Fruit fly (Drosophila melanogaster) whole organism, embryonic: ENCODE measurements around the gene CG5196.

ENCODE experiments used
- Asciz ChIP-seq: fragments of 200-800 bp; sonication (Bioruptor generic); optimal IDR thresholded peaks from 2 replicates; lab custom pipeline; 2017; ENCODE audit warnings: missing biosample characterization, mild to moderate bottlenecking, missing genetic modification characterization, missing genetic modification reagents
- Atf6 ChIP-seq: fragments of 200-800 bp; sonication (Bioruptor generic); IDR thresholded peaks from 2 replicates; pipeline ENCODE4 v1.3.6; 2022; ENCODE audit warnings: missing biosample characterization, missing genetic modification characterization
- BtbVII ChIP-seq: fragments of 200-800 bp; sonication (Bioruptor generic); optimal IDR thresholded peaks from 3 replicates; lab custom pipeline; 2017; ENCODE audit warnings: missing biosample characterization, mild to moderate bottlenecking, missing genetic modification characterization
- CG10565 ChIP-seq: fragments of 200-800 bp; sonication (Bioruptor generic); optimal IDR thresholded peaks from 3 replicates; lab custom pipeline; 2016; ENCODE audit warnings: missing biosample characterization, mild to moderate bottlenecking, missing genetic modification characterization
- CG11723 ChIP-seq: fragments of 200-800 bp; sonication (Bioruptor generic); optimal IDR thresholded peaks from 2 replicates; lab custom pipeline; 2017; ENCODE audit warnings: missing biosample characterization, mild to moderate bottlenecking, missing genetic modification characterization
- CG13424 ChIP-seq: fragments of 200-800 bp; sonication (Bioruptor generic); optimal IDR thresholded peaks from 2 replicates; lab custom pipeline; 2019; ENCODE audit warnings: missing biosample characterization, mild to moderate bottlenecking, missing genetic modification characterization, moderate library complexity
- CG15601 ChIP-seq: fragments of 200-800 bp; sonication (Bioruptor generic); optimal IDR thresholded peaks from 3 replicates; lab custom pipeline; 2019; ENCODE audit warnings: missing biosample characterization, mild to moderate bottlenecking, missing genetic modification characterization, moderate library complexity
- CG17328 ChIP-seq: fragments of 200-800 bp; sonication (Bioruptor generic); IDR thresholded peaks from 2 replicates; pipeline ENCODE4 v1.3.6; 2022; ENCODE audit warnings: missing biosample characterization, missing genetic modification characterization
- CG17612 ChIP-seq: fragments of 200-800 bp; sonication (Bioruptor generic); IDR thresholded peaks from 2 replicates; pipeline ENCODE4 v1.3.6; 2022; ENCODE audit warnings: missing biosample characterization, missing genetic modification characterization
- CG17802 ChIP-seq: fragments of 200-800 bp; sonication (Bioruptor generic); optimal IDR thresholded peaks from 2 replicates; lab custom pipeline; 2018; ENCODE audit warnings: missing biosample characterization, mild to moderate bottlenecking, missing genetic modification characterization, moderate library complexity
- CG17829 ChIP-seq: fragments of 200-800 bp; optimal IDR thresholded peaks from 2 replicates; lab custom pipeline; 2019; ENCODE audit warnings: missing biosample characterization, mild to moderate bottlenecking, missing genetic modification characterization, moderate library complexity
- CG2202 ChIP-seq: fragments of 200-800 bp; sonication (Bioruptor generic); optimal IDR thresholded peaks from 2 replicates; lab custom pipeline; 2018; ENCODE audit warnings: missing biosample characterization, mild to moderate bottlenecking, missing genetic modification characterization
- CG2875 ChIP-seq: fragments of 200-800 bp; sonication (Bioruptor generic); optimal IDR thresholded peaks from 2 replicates; lab custom pipeline; 2017; ENCODE audit warnings: missing biosample characterization, mild to moderate bottlenecking, missing genetic modification characterization, missing genetic modification reagents
- CG3163 ChIP-seq: fragments of 200-800 bp; sonication (Bioruptor generic); optimal IDR thresholded peaks from 3 replicates; lab custom pipeline; 2016; ENCODE audit warnings: missing biosample characterization, missing genetic modification characterization
- CG34422 ChIP-seq: fragments of 200-800 bp; sonication (Bioruptor generic); IDR thresholded peaks from 3 replicates; pipeline ENCODE4 v1.3.6; 2022; ENCODE audit warnings: missing biosample characterization, missing genetic modification characterization
- CG4404 ChIP-seq: fragments of 200-800 bp; sonication (Bioruptor generic); IDR thresholded peaks from 2 replicates; pipeline ENCODE4 v1.3.6; 2022; ENCODE audit warnings: missing biosample characterization, missing genetic modification characterization
- CG4424 ChIP-seq: fragments of 200-800 bp; sonication (Bioruptor generic); optimal IDR thresholded peaks from 3 replicates; lab custom pipeline; 2016; ENCODE audit warnings: missing biosample characterization, missing genetic modification characterization
- CG5180 ChIP-seq: fragments of 200-800 bp; sonication (Bioruptor generic); optimal IDR thresholded peaks from 3 replicates; lab custom pipeline; 2017; ENCODE audit warnings: missing biosample characterization, missing genetic modification characterization, mild to moderate bottlenecking, moderate library complexity, missing genetic modification reagents
- CG6654 ChIP-seq: fragments of 200-800 bp; sonication (Bioruptor generic); optimal IDR thresholded peaks from 2 replicates; lab custom pipeline; 2017; ENCODE audit warnings: missing biosample characterization, mild to moderate bottlenecking, missing genetic modification characterization
- CG6683 ChIP-seq: fragments of 200-800 bp; sonication (Bioruptor generic); optimal IDR thresholded peaks from 2 replicates; lab custom pipeline; 2017; ENCODE audit warnings: missing biosample characterization, mild to moderate bottlenecking, missing genetic modification characterization, missing genetic modification reagents
- CG6813 ChIP-seq: fragments of 200-800 bp; sonication (Bioruptor generic); optimal IDR thresholded peaks from 2 replicates; lab custom pipeline; 2017; ENCODE audit warnings: missing biosample characterization, missing genetic modification characterization, mild to moderate bottlenecking, moderate library complexity, missing genetic modification reagents
- CG8765 ChIP-seq: fragments of 200-800 bp; sonication (Bioruptor generic); IDR thresholded peaks from 2 replicates; pipeline ENCODE4 v1.3.6; 2022; ENCODE audit warnings: missing biosample characterization, missing genetic modification characterization
- CG8924 ChIP-seq: fragments of 200-800 bp; optimal IDR thresholded peaks from 3 replicates; lab custom pipeline; 2019; ENCODE audit warnings: missing biosample characterization, mild to moderate bottlenecking, missing genetic modification characterization, moderate library complexity
- Dbx ChIP-seq: fragments of 200-800 bp; sonication (Bioruptor generic); IDR thresholded peaks from 3 replicates; pipeline ENCODE4 v1.3.6; 2022; ENCODE audit warnings: missing biosample characterization, missing genetic modification characterization
- Deaf1 ChIP-seq: fragments of 200-800 bp; optimal IDR thresholded peaks from 3 replicates; lab custom pipeline; 2019; ENCODE audit warnings: missing biosample characterization, mild to moderate bottlenecking, missing genetic modification characterization, moderate library complexity
- Hey ChIP-seq: fragments of 200-800 bp; sonication (Bioruptor generic); optimal IDR thresholded peaks from 3 replicates; lab custom pipeline; 2018; ENCODE audit warnings: missing biosample characterization, mild to moderate bottlenecking, missing genetic modification characterization
- Hr51 ChIP-seq, 2 experiments: fragments of 200-800 bp; sonication (Bioruptor generic); optimal IDR thresholded peaks; 2 replicates in 1 of 2; 3 replicates in 1 of 2; lab custom pipeline; 2016 to 2018; ENCODE audit warnings: missing biosample characterization in 2 of 2, missing genetic modification characterization in 2 of 2, mild to moderate bottlenecking in 1 of 2, moderate library complexity in 1 of 2
- Max ChIP-seq: fragments of 200-800 bp; sonication (Bioruptor generic); optimal IDR thresholded peaks from 2 replicates; lab custom pipeline; 2016; ENCODE audit warnings: missing biosample characterization, mild to moderate bottlenecking, missing genetic modification characterization
- Mes4 ChIP-seq: fragments of 200-800 bp; sonication (Bioruptor generic); optimal IDR thresholded peaks from 2 replicates; lab custom pipeline; 2016; ENCODE audit warnings: missing biosample characterization, missing genetic modification characterization
- NC2β ChIP-seq: fragments of 200-800 bp; sonication (Bioruptor generic); optimal IDR thresholded peaks from 2 replicates; lab custom pipeline; 2016; ENCODE audit warnings: missing biosample characterization, missing genetic modification characterization
- Nf-YC ChIP-seq: fragments of 200-800 bp; optimal IDR thresholded peaks from 3 replicates; lab custom pipeline; 2019; ENCODE audit warnings: missing biosample characterization, mild to moderate bottlenecking, missing genetic modification characterization, moderate library complexity
- PHDP ChIP-seq: fragments of 200-800 bp; sonication (Bioruptor generic); optimal IDR thresholded peaks from 3 replicates; lab custom pipeline; 2018; ENCODE audit warnings: missing biosample characterization, mild to moderate bottlenecking, missing genetic modification characterization, moderate library complexity
- Rfx ChIP-seq: fragments of 200-800 bp; sonication (Bioruptor generic); IDR thresholded peaks from 2 replicates; pipeline ENCODE4 v1.3.6; 2022; ENCODE audit warnings: missing biosample characterization, missing genetic modification characterization
- Taf1 ChIP-seq: fragments of 200-800 bp; sonication (Bioruptor generic); IDR thresholded peaks from 2 replicates; pipeline ENCODE4 v1.3.6; 2022; ENCODE audit warnings: missing biosample characterization, missing genetic modification characterization
- al ChIP-seq: fragments of 200-800 bp; sonication (Bioruptor generic); IDR thresholded peaks from 2 replicates; pipeline ENCODE4 v1.3.6; 2022; ENCODE audit warnings: missing biosample characterization, missing genetic modification characterization
- ara ChIP-seq: fragments of 200-800 bp; sonication (Bioruptor generic); IDR thresholded peaks from 2 replicates; pipeline ENCODE4 v1.3.6; 2022; ENCODE audit warnings: missing biosample characterization, missing genetic modification characterization
- ato ChIP-seq: fragments of 200-800 bp; sonication (Bioruptor generic); IDR thresholded peaks from 2 replicates; pipeline ENCODE4 v1.3.6; 2022; ENCODE audit warnings: missing biosample characterization, missing genetic modification characterization; ENCODE audit not compliant: partially characterized antibody
- br ChIP-seq: fragments of >200 bp; optimal IDR thresholded peaks from 2 replicates; lab custom pipeline; 2017
- corto ChIP-seq: fragments of 200-800 bp; sonication (Bioruptor generic); optimal IDR thresholded peaks from 2 replicates; lab custom pipeline; 2016; ENCODE audit warnings: missing biosample characterization, mild to moderate bottlenecking, missing genetic modification characterization, moderate library complexity
- dmrt99B ChIP-seq: fragments of 200-800 bp; sonication (Bioruptor generic); optimal IDR thresholded peaks from 2 replicates; lab custom pipeline; 2018; ENCODE audit warnings: missing biosample characterization, mild to moderate bottlenecking, missing genetic modification characterization, moderate library complexity
- emc ChIP-seq: fragments of 200-800 bp; sonication (Bioruptor generic); optimal IDR thresholded peaks from 2 replicates; lab custom pipeline; 2016; ENCODE audit warnings: missing biosample characterization, missing genetic modification characterization
- gem ChIP-seq: fragments of 200-800 bp; sonication (Bioruptor generic); optimal IDR thresholded peaks from 2 replicates; lab custom pipeline; 2019; ENCODE audit warnings: missing biosample characterization, mild to moderate bottlenecking, missing genetic modification characterization, moderate library complexity
- jigr1 ChIP-seq: fragments of 200-800 bp; sonication (Bioruptor generic); IDR thresholded peaks from 3 replicates; pipeline ENCODE4 v1.3.6; 2022; ENCODE audit warnings: missing biosample characterization, missing genetic modification characterization
- nom ChIP-seq: fragments of 200-800 bp; sonication (Bioruptor generic); optimal IDR thresholded peaks from 2 replicates; lab custom pipeline; 2017; ENCODE audit warnings: missing biosample characterization, missing genetic modification characterization, mild to moderate bottlenecking, moderate library complexity, missing genetic modification reagents
- sd ChIP-seq: fragments of 200-800 bp; sonication (Bioruptor generic); optimal IDR thresholded peaks from 3 replicates; lab custom pipeline; 2018; ENCODE audit warnings: missing biosample characterization, mild to moderate bottlenecking, missing genetic modification characterization, moderate library complexity
- stc ChIP-seq: fragments of 200-800 bp; sonication (Bioruptor generic); IDR thresholded peaks from 2 replicates; pipeline ENCODE4 v1.3.6; 2022; ENCODE audit warnings: missing biosample characterization, missing genetic modification characterization
- unc-4 ChIP-seq: fragments of 200-800 bp; sonication (Bioruptor generic); IDR thresholded peaks from 2 replicates; pipeline ENCODE4 v1.3.6; 2022; ENCODE audit warnings: missing biosample characterization, missing genetic modification characterization; ENCODE audit not compliant: partially characterized antibody
- zfh2 ChIP-seq: fragments of 200-800 bp; sonication (Bioruptor generic); optimal IDR thresholded peaks from 2 replicates; lab custom pipeline; 2016; ENCODE audit warnings: missing biosample characterization, missing genetic modification characterization

Gene CG5196

DNA sequence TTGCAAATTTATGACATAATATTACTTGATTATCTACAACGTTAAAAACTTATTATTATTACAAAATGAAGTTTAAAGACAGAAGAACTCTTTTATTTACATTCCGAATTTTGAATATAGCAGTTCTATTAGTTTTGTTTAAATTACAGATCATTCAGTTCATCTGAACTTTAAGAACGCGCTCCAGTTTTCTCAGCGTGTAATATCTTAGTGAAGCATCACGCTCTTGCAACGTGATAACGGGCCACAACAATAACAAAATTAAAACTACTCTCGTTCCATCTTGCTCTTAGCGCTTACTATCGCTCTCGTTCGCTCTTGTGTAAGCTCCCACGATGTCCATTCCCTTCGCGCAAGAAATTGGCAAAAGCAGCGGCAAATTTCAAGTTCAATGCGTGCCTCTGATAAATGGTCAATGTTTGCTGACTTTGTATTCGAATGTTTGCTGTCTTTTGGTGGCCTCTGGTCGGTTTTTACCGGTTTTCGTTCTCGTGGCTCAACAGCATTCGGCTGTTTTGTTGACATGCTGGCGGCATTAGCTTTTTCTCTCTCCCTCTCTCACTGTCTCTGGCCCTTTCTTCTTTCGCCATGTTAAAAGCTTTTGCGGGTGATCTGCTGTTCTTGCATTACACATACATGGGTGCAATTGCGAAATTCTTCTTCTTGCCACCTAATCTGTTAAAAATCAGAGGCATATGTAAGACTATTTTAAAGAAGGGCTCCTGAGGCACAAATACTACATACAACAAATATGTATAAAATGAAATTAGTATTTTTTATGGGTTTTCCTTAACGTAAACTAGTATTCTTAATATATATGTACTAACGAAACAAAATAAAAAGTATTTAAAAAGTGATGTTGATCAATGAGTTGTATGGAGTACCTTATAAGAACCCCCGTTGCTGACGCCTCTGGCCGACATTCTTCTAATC, 34.8 kb downstream of the CG5196 start:
- TF ChIP-seq CG17829: peak; percentile 2
- no peak for TF ChIP-seq Hey
- TF ChIP-seq CG3163 (GFP tag; lab: Kevin White, UChicago): peak; percentile 4
- TF ChIP-seq CG4424 (GFP tag; lab: Kevin White, UChicago): no peak
- no peak for TF ChIP-seq ato (GFP tag; lab: Robert Waterston, UW)
- TF ChIP-seq corto: peak; percentile 50
- TF ChIP-seq Taf1 (GFP tag; lab: Robert Waterston, UW): peak; percentile 39; the same call in 1 of the 2 replicates
- peak; percentile 44 for TF ChIP-seq Rfx (GFP tag; lab: Robert Waterston, UW)
- no peak for TF ChIP-seq CG17328
- no peak for TF ChIP-seq CG15601 (tag; lab: Kevin White, UChicago)
- TF ChIP-seq zfh2 (GFP tag; lab: Kevin White, UChicago): peak; percentile 21
- no peak for TF ChIP-seq BtbVII (GFP tag; lab: Kevin White, UChicago)
- no peak for TF ChIP-seq jigr1 (GFP tag; lab: Robert Waterston, UW)
- peak; percentile 39 for TF ChIP-seq dmrt99B (tag; lab: Kevin White, UChicago)
- TF ChIP-seq CG10565 (GFP tag; lab: Kevin White, UChicago): no peak
- TF ChIP-seq gem: peak; percentile 54
- TF ChIP-seq nom (GFP tag; lab: Kevin White, UChicago): peak; percentile 23
- TF ChIP-seq br: no peak
- peak; percentile 22 for TF ChIP-seq sd (tag; lab: Kevin White, UChicago)
- peak; percentile 24; the same call in 1 of the 3 replicates for TF ChIP-seq Dbx (GFP tag; lab: Robert Waterston, UW)
- TF ChIP-seq Mes4 (GFP tag; lab: Kevin White, UChicago): no peak
- no peak for TF ChIP-seq CG34422 (GFP tag; lab: Robert Waterston, UW)
- peak; percentile 27 for TF ChIP-seq CG8924 (tag; lab: Kevin White, UChicago)
- TF ChIP-seq CG2875 (GFP tag; lab: Kevin White, UChicago): no peak
- no peak for TF ChIP-seq NC2β (GFP tag; lab: Kevin White, UChicago)
- TF ChIP-seq Max (GFP tag; lab: Kevin White, UChicago): peak; percentile 23
- no peak for TF ChIP-seq ara (GFP tag; lab: Robert Waterston, UW)
- no peak for TF ChIP-seq CG17802 (tag; lab: Kevin White, UChicago)
- TF ChIP-seq CG4404: no peak
- TF ChIP-seq CG2202 (tag; lab: Kevin White, UChicago): no peak
- peak in 1 of 2 experiments; percentile 63 for TF ChIP-seq Hr51 (GFP tag; optimal IDR thresholded peaks at IDR 0.05; lab: Kevin White, UChicago)
- no peak for TF ChIP-seq CG5180 (GFP tag; lab: Kevin White, UChicago)
- TF ChIP-seq CG11723: no peak
- peak; percentile 6 for TF ChIP-seq CG6813 (GFP tag; lab: Kevin White, UChicago)
- peak; percentile 53 for TF ChIP-seq CG13424
- no peak for TF ChIP-seq unc-4 (GFP tag; lab: Robert Waterston, UW)
- no peak for TF ChIP-seq CG17612
- no peak for TF ChIP-seq CG6654
- peak; percentile 23; the same call in 1 of the 2 replicates for TF ChIP-seq al (GFP tag; lab: Robert Waterston, UW)
- TF ChIP-seq CG6683 (GFP tag; lab: Kevin White, UChicago): no peak
- no peak for TF ChIP-seq CG8765
- TF ChIP-seq stc (GFP tag; lab: Robert Waterston, UW): 0 out of 2 replicates have a peak, but pooled peaks have one; percentile 24
- TF ChIP-seq Nf-YC (tag; lab: Kevin White, UChicago): no peak
- TF ChIP-seq Asciz (GFP tag; lab: Kevin White, UChicago): no peak
- TF ChIP-seq Deaf1 (tag; lab: Kevin White, UChicago): peak; percentile 66
- TF ChIP-seq emc (GFP tag; lab: Kevin White, UChicago): no peak
- peak; percentile 39 for TF ChIP-seq Atf6
- peak; percentile 55 for TF ChIP-seq PHDP (tag; lab: Kevin White, UChicago)
